Fruit fly (Drosophila melanogaster): ENCODE results near the gene CG1146.
A peak's percentile ranks its signal among the peaks of the same experiment; 100 is the strongest.

Gene CG1146

dm6 chr3L:2472302-2473016 is 16.1 kb upstream of the CG1146 start (continued):
- no peak for TF ChIP-seq tio (GFP tag; optimal IDR thresholded peaks at IDR 0.05)
- TF ChIP-seq ash1 (GFP tag; optimal IDR thresholded peaks at IDR 0.05) = no peak
- no peak for TF ChIP-seq CG12104 (GFP tag; optimal IDR thresholded peaks at IDR 0.05)
- no peak for TF ChIP-seq zfh2 (GFP tag; optimal IDR thresholded peaks at IDR 0.05)
- no peak for TF ChIP-seq CG10959 (GFP tag; IDR thresholded peaks at IDR 0.05)
- peak; percentile 42 for TF ChIP-seq CG18262 (tag; optimal IDR thresholded peaks at IDR 0.05)
- TF ChIP-seq CG30403 (GFP tag; optimal IDR thresholded peaks at IDR 0.05) = peak; percentile 38
- TF ChIP-seq Blimp-1 (GFP tag; optimal IDR thresholded peaks at IDR 0.05) = peak; percentile 47
- TF ChIP-seq CG9797 (GFP tag; optimal IDR thresholded peaks at IDR 0.05) = no peak
- no peak for TF ChIP-seq CG14050 (GFP tag; IDR thresholded peaks at IDR 0.05)
- peak; percentile 44 for TF ChIP-seq CG2712 (tag; optimal IDR thresholded peaks at IDR 0.05)
- peak; percentile 45; the same call in 2 of the 3 replicates for TF ChIP-seq tgo (GFP tag; IDR thresholded peaks at IDR 0.05)
- TF ChIP-seq shn (GFP tag; optimal IDR thresholded peaks at IDR 0.05) = no peak
- no peak for TF ChIP-seq ato (GFP tag; IDR thresholded peaks at IDR 0.05; ENCODE audit: partially characterized antibody)
- TF ChIP-seq tll (GFP tag; optimal IDR thresholded peaks at IDR 0.05) = no peak
- no peak for TF ChIP-seq cad (GFP tag; optimal IDR thresholded peaks at IDR 0.05)
- no peak for TF ChIP-seq ham (GFP tag; IDR thresholded peaks at IDR 0.05)
- no peak for TF ChIP-seq CG7271 (tag; optimal IDR thresholded peaks at IDR 0.05)
- no peak for TF ChIP-seq Hr78 (GFP tag; optimal IDR thresholded peaks at IDR 0.05)
- peak; percentile 28 for TF ChIP-seq nom (GFP tag; optimal IDR thresholded peaks at IDR 0.05)
- no peak for TF ChIP-seq Lhr (GFP tag; optimal IDR thresholded peaks at IDR 0.05)
- no peak for TF ChIP-seq CG7786 (GFP tag; optimal IDR thresholded peaks at IDR 0.05)
- no peak for TF ChIP-seq pnt (GFP tag; optimal IDR thresholded peaks at IDR 0.05)
- TF ChIP-seq CG11456 (GFP tag; IDR thresholded peaks at IDR 0.05) = 0 out of 3 replicates have a peak, but pooled peaks have one; percentile 42
- no peak for TF ChIP-seq CG11085 (GFP tag; IDR thresholded peaks at IDR 0.05)
- no peak for TF ChIP-seq CG31365 (tag; optimal IDR thresholded peaks at IDR 0.05)
- no peak for TF ChIP-seq CG12659 (GFP tag; optimal IDR thresholded peaks at IDR 0.05)
- no peak for TF ChIP-seq Dref (GFP tag; IDR thresholded peaks at IDR 0.05)
- TF ChIP-seq CG32767 (GFP tag; IDR thresholded peaks at IDR 0.05) = no peak
- TF ChIP-seq Scr (GFP tag; IDR thresholded peaks at IDR 0.05; ENCODE audit: partially characterized antibody) = no peak
- TF ChIP-seq da (GFP tag; optimal IDR thresholded peaks at IDR 0.05) = no peak
- no peak for TF ChIP-seq MBD-R2 (GFP tag; IDR thresholded peaks at IDR 0.05)
- TF ChIP-seq CG4730 (GFP tag; IDR thresholded peaks at IDR 0.05) = no peak
- no peak for TF ChIP-seq CG7745 (tag; optimal IDR thresholded peaks at IDR 0.05)
- TF ChIP-seq ranshi (GFP tag; IDR thresholded peaks at IDR 0.05) = no peak
- no peak for TF ChIP-seq Bdp1 (GFP tag; optimal IDR thresholded peaks at IDR 0.05)
- TF ChIP-seq HLH54F (GFP tag; optimal IDR thresholded peaks at IDR 0.05) = no peak
- no peak for TF ChIP-seq CG3847 (GFP tag; IDR thresholded peaks at IDR 0.05)
- TF ChIP-seq CG18011 (GFP tag; optimal IDR thresholded peaks at IDR 0.05) = no peak
- no peak for TF ChIP-seq Oaz (GFP tag; IDR thresholded peaks at IDR 0.05)
- TF ChIP-seq hkb (optimal IDR thresholded peaks at IDR 0.05) = no peak
- TF ChIP-seq hkb (GFP tag; IDR thresholded peaks at IDR 0.05) = 0 out of 2 replicates have a peak, but pooled peaks have one; percentile 30
- TF ChIP-seq CG1024 (GFP tag; IDR thresholded peaks at IDR 0.05) = no peak
- TF ChIP-seq az2 (GFP tag; optimal IDR thresholded peaks at IDR 0.05) = peak; percentile 4
- peak; percentile 35 for TF ChIP-seq CG7556 (GFP tag; optimal IDR thresholded peaks at IDR 0.05)
- TF ChIP-seq CG10209 (GFP tag; optimal IDR thresholded peaks at IDR 0.05) = no peak
- TF ChIP-seq CG16815 (GFP tag; optimal IDR thresholded peaks at IDR 0.05) = no peak
- no peak for TF ChIP-seq ro (GFP tag; IDR thresholded peaks at IDR 0.05)
- no peak for TF ChIP-seq CG17385 (GFP tag; optimal IDR thresholded peaks at IDR 0.05)
- TF ChIP-seq Hr39 (optimal IDR thresholded peaks at IDR 0.05) = no peak
- TF ChIP-seq CG33557 (GFP tag; optimal IDR thresholded peaks at IDR 0.05) = no peak
